Fruit fly (Drosophila melanogaster) whole organism, prepupa: ENCODE data around the gene CG12679.

Source experiments
- Blimp-1 ChIP-seq: fragments of 200-800 bp; sonication (Bioruptor generic); optimal IDR thresholded peaks from 3 replicates; lab custom pipeline; 2017; ENCODE audit warnings: missing biosample characterization, missing genetic modification characterization, mild to moderate bottlenecking, moderate library complexity, missing genetic modification reagents
- CG10669 ChIP-seq: fragments of 200-800 bp; sonication (Bioruptor generic); optimal IDR thresholded peaks from 3 replicates; lab custom pipeline; 2018; ENCODE audit warnings: missing biosample characterization, mild to moderate bottlenecking, missing genetic modification characterization, moderate library complexity
- CG11762 ChIP-seq: fragments of 200-800 bp; sonication (Bioruptor generic); optimal IDR thresholded peaks from 3 replicates; lab custom pipeline; 2016; ENCODE audit warnings: missing biosample characterization, missing genetic modification characterization; ENCODE audit not compliant: insufficient read depth
- CG15336 ChIP-seq: fragments of 200-800 bp; sonication (Bioruptor generic); IDR thresholded peaks from 2 replicates; pipeline ENCODE4 v1.3.6; 2022; ENCODE audit warnings: missing biosample characterization, missing genetic modification characterization
- CG1621 ChIP-seq: fragments of 200-800 bp; sonication (Bioruptor generic); optimal IDR thresholded peaks from 3 replicates; lab custom pipeline; 2018; ENCODE audit warnings: missing biosample characterization, mild to moderate bottlenecking, missing genetic modification characterization
- CG3032 ChIP-seq: fragments of 200-800 bp; optimal IDR thresholded peaks from 2 replicates; lab custom pipeline; 2019; ENCODE audit warnings: missing biosample characterization, mild to moderate bottlenecking, missing genetic modification characterization, moderate library complexity
- CG31627 ChIP-seq: fragments of 200-800 bp; sonication (Bioruptor generic); optimal IDR thresholded peaks from 3 replicates; lab custom pipeline; 2016; ENCODE audit warnings: missing biosample characterization, missing genetic modification characterization
- CG34406 ChIP-seq: fragments of 200-800 bp; sonication (Bioruptor generic); optimal IDR thresholded peaks from 3 replicates; lab custom pipeline; 2016; ENCODE audit warnings: missing biosample characterization, missing genetic modification characterization
- CG6163 ChIP-seq: fragments of 200-800 bp; sonication (Bioruptor generic); IDR thresholded peaks from 3 replicates; pipeline ENCODE4 v1.3.6; 2022; ENCODE audit warnings: missing biosample characterization, missing genetic modification characterization
- CG6276 ChIP-seq: fragments of 200-800 bp; sonication (Bioruptor generic); optimal IDR thresholded peaks from 2 replicates; lab custom pipeline; 2017; ENCODE audit warnings: missing biosample characterization, mild to moderate bottlenecking, missing genetic modification characterization
- CG6792 ChIP-seq: fragments of 200-800 bp; sonication (Bioruptor generic); optimal IDR thresholded peaks from 3 replicates; lab custom pipeline; 2016; ENCODE audit warnings: missing biosample characterization, missing genetic modification characterization
- CG6808 ChIP-seq: fragments of 200-800 bp; sonication (Bioruptor generic); optimal IDR thresholded peaks from 3 replicates; lab custom pipeline; 2017; ENCODE audit warnings: missing biosample characterization, missing genetic modification characterization, mild to moderate bottlenecking, moderate library complexity, missing genetic modification reagents
- CG6854 ChIP-seq: fragments of 200-800 bp; sonication (Bioruptor generic); optimal IDR thresholded peaks from 2 replicates; lab custom pipeline; 2017; ENCODE audit warnings: missing biosample characterization, mild to moderate bottlenecking, missing genetic modification characterization
- CG7368 ChIP-seq: fragments of 200-800 bp; sonication (Bioruptor generic); optimal IDR thresholded peaks from 3 replicates; lab custom pipeline; 2016; ENCODE audit warnings: missing biosample characterization, missing genetic modification characterization
- Eip78C ChIP-seq: fragments of 200-800 bp; sonication (Bioruptor generic); peaks from one replicate; lab custom pipeline; 2016; ENCODE audit warnings: missing biosample characterization, missing genetic modification characterization
- Eip93F ChIP-seq: fragments of 200-800 bp; sonication (Bioruptor generic); optimal IDR thresholded peaks from 2 replicates; lab custom pipeline; 2016; ENCODE audit warnings: missing biosample characterization, mild to moderate bottlenecking, missing genetic modification characterization
- Ets96B ChIP-seq: fragments of 200-800 bp; optimal IDR thresholded peaks from 2 replicates; lab custom pipeline; 2019; ENCODE audit warnings: missing biosample characterization, mild to moderate bottlenecking, missing genetic modification characterization, moderate library complexity
- Gug ChIP-seq: fragments of 200-800 bp; sonication (Bioruptor generic); IDR thresholded peaks from 2 replicates; pipeline ENCODE4 v1.3.6; 2022; ENCODE audit warnings: missing biosample characterization, missing genetic modification characterization
- Hr39 ChIP-seq: fragments of 200-800 bp; sonication (Bioruptor generic); optimal IDR thresholded peaks from 2 replicates; lab custom pipeline; 2016; ENCODE audit warnings: missing biosample characterization, missing genetic modification characterization
- Hr4 ChIP-seq: fragments of 200-800 bp; sonication (Bioruptor generic); optimal IDR thresholded peaks from 3 replicates; lab custom pipeline; 2016; ENCODE audit warnings: missing biosample characterization, missing genetic modification characterization
- Lpt ChIP-seq: fragments of 200-800 bp; sonication (Bioruptor generic); optimal IDR thresholded peaks from 3 replicates; lab custom pipeline; 2016; ENCODE audit warnings: missing biosample characterization, missing genetic modification characterization
- Met ChIP-seq: fragments of 200-800 bp; sonication (Bioruptor generic); optimal IDR thresholded peaks from 3 replicates; lab custom pipeline; 2016; ENCODE audit warnings: missing biosample characterization, missing genetic modification characterization
- Smox ChIP-seq: fragments of 200-800 bp; sonication (Bioruptor generic); optimal IDR thresholded peaks from 3 replicates; lab custom pipeline; 2016; ENCODE audit warnings: missing biosample characterization, missing genetic modification characterization
- Sox102F ChIP-seq: fragments of 200-800 bp; sonication (Bioruptor generic); optimal IDR thresholded peaks from 2 replicates; lab custom pipeline; 2016; ENCODE audit warnings: missing biosample characterization, mild to moderate bottlenecking, missing genetic modification characterization
- Sox14 ChIP-seq: fragments of 200-800 bp; sonication (Bioruptor generic); optimal IDR thresholded peaks from 3 replicates; lab custom pipeline; 2016; ENCODE audit warnings: missing biosample characterization, missing genetic modification characterization
- Sox15 ChIP-seq: fragments of 200-800 bp; sonication (Bioruptor generic); optimal IDR thresholded peaks from 3 replicates; lab custom pipeline; 2016; ENCODE audit warnings: missing biosample characterization, missing genetic modification characterization
- acj6 ChIP-seq: fragments of 200-800 bp; sonication (Bioruptor generic); optimal IDR thresholded peaks from 3 replicates; lab custom pipeline; 2016; ENCODE audit warnings: missing biosample characterization, missing genetic modification characterization
- cyc ChIP-seq: fragments of 200-800 bp; sonication (Bioruptor generic); optimal IDR thresholded peaks from 3 replicates; lab custom pipeline; 2016; ENCODE audit warnings: missing biosample characterization, missing genetic modification characterization
- eg ChIP-seq: fragments of 200-800 bp; sonication (Bioruptor generic); IDR thresholded peaks from 3 replicates; pipeline ENCODE4 v1.3.6; 2022; ENCODE audit warnings: missing biosample characterization, missing genetic modification characterization
- esn ChIP-seq: fragments of 200-800 bp; sonication (Bioruptor generic); optimal IDR thresholded peaks from 2 replicates; lab custom pipeline; 2016; ENCODE audit warnings: missing biosample characterization, mild to moderate bottlenecking, missing genetic modification characterization, moderate library complexity
- fd59A ChIP-seq: fragments of 200-800 bp; sonication (Bioruptor generic); optimal IDR thresholded peaks from 2 replicates; lab custom pipeline; 2017; ENCODE audit warnings: missing biosample characterization, mild to moderate bottlenecking, missing genetic modification characterization, missing genetic modification reagents
- fkh ChIP-seq: fragments of 200-800 bp; sonication (Bioruptor generic); optimal IDR thresholded peaks from 3 replicates; lab custom pipeline; 2017; ENCODE audit warnings: missing biosample characterization, mild to moderate bottlenecking, missing genetic modification characterization, moderate library complexity
- lz ChIP-seq: fragments of 200-800 bp; sonication (Bioruptor generic); optimal IDR thresholded peaks from 3 replicates; lab custom pipeline; 2016; ENCODE audit warnings: missing biosample characterization, missing genetic modification characterization
- pdm3 ChIP-seq: fragments of 200-800 bp; sonication (Bioruptor generic); optimal IDR thresholded peaks from 3 replicates; lab custom pipeline; 2016; ENCODE audit warnings: missing biosample characterization, missing genetic modification characterization
- salr ChIP-seq, 2 experiments: fragments of 200-800 bp; sonication (Bioruptor generic); optimal IDR thresholded peaks; 3 replicates each; lab custom pipeline; 2016 to 2018; ENCODE audit warnings: missing biosample characterization in 2 of 2, missing genetic modification characterization in 2 of 2, mild to moderate bottlenecking in 1 of 2
- ss ChIP-seq, 2 experiments: fragments of 200-800 bp; sonication (Bioruptor generic); optimal IDR thresholded peaks; 2 replicates in 1 of 2; 3 replicates in 1 of 2; lab custom pipeline; 2017 to 2018; ENCODE audit warnings: mild to moderate bottlenecking in 2 of 2, missing biosample characterization in 2 of 2, missing genetic modification characterization in 2 of 2, moderate library complexity in 1 of 2
- svp ChIP-seq: fragments of 200-800 bp; sonication (Bioruptor generic); peaks from one replicate; lab custom pipeline; 2016; ENCODE audit warnings: missing biosample characterization, missing genetic modification characterization
- topi ChIP-seq: fragments of 200-800 bp; sonication (Bioruptor generic); optimal IDR thresholded peaks from 3 replicates; lab custom pipeline; 2016; ENCODE audit warnings: missing biosample characterization, missing genetic modification characterization
- vri ChIP-seq: fragments of 200-800 bp; sonication (Bioruptor generic); optimal IDR thresholded peaks from 3 replicates; lab custom pipeline; 2016; ENCODE audit warnings: missing biosample characterization, mild to moderate bottlenecking, missing genetic modification characterization

Gene CG12679

dm6 chrX:20376422-20376821 lies at the start of gene CG12679:
TSS of gene CG12679 (minus strand) at chrX:20376522.
- TF ChIP-seq Ets96B (tag; lab: Kevin White, UChicago) (no peak), CG11762 (GFP tag; lab: Kevin White, UChicago) (no peak), CG6854 (GFP tag; lab: Kevin White, UChicago) (no peak), Eip93F (GFP tag; lab: Kevin White, UChicago) (no peak), Eip78C (no peak), pdm3 (GFP tag; lab: Kevin White, UChicago) (no peak), Sox15 (GFP tag; lab: Kevin White, UChicago) (no peak), Gug (GFP tag; lab: Robert Waterston, UW) (no peak), cyc (GFP tag; lab: Kevin White, UChicago) (no peak), vri (GFP tag; lab: Kevin White, UChicago) (no peak)

- TF ChIP-seq ss (GFP tag; optimal IDR thresholded peaks at IDR 0.05; lab: Kevin White, UChicago) (no peak), CG3032 (tag; lab: Kevin White, UChicago) (peak; percentile 19), Ets96B (tag; lab: Kevin White, UChicago) (no peak), Eip78C (peak; percentile 62), CG34406 (GFP tag; lab: Kevin White, UChicago) (no peak), Sox14 (peak; percentile 53), esn (GFP tag; lab: Kevin White, UChicago) (peak; percentile 33), lz (GFP tag; lab: Kevin White, UChicago) (peak; percentile 20), eg (no peak), pdm3 (GFP tag; lab: Kevin White, UChicago) (no peak), topi (GFP tag; lab: Kevin White, UChicago) (peak; percentile 31), acj6 (GFP tag; lab: Kevin White, UChicago) (peak; percentile 19), CG31627 (GFP tag; lab: Kevin White, UChicago) (peak; percentile 45), fkh (no peak), cyc (GFP tag; lab: Kevin White, UChicago) (peak; percentile 25), Hr39 (GFP tag; lab: Kevin White, UChicago) (peak; percentile 43)
Measured at dm6 chrX:20423747-20424165, 47.4 kb upstream of the CG12679 start, which contains the start of the genes Pp4-19C and cactin. TSS of gene Pp4-19C (minus strand) at chrX:20424002. TSS of gene cactin (plus strand) at chrX:20424069.

dm6 chrX:20423158-20423557 lies 46.8 kb upstream of the CG12679 start:
- TF ChIP-seq Eip78C (peak; percentile 69), esn (GFP tag; lab: Kevin White, UChicago) (no peak), CG15336 (GFP tag; lab: Robert Waterston, UW) (0 out of 2 replicates have a peak, but pooled peaks have one; percentile 8), Sox102F (GFP tag; lab: Kevin White, UChicago) (no peak), lz (GFP tag; lab: Kevin White, UChicago) (no peak), fd59A (GFP tag; lab: Kevin White, UChicago) (no peak), CG6808 (GFP tag; lab: Kevin White, UChicago) (no peak), vri (GFP tag; lab: Kevin White, UChicago) (no peak), Eip93F (GFP tag; lab: Kevin White, UChicago) (no peak), CG10669 (GFP tag; lab: Kevin White, UChicago) (no peak), CG6792 (GFP tag; lab: Kevin White, UChicago) (no peak), Blimp-1 (GFP tag; lab: Kevin White, UChicago) (no peak), CG6276 (GFP tag; lab: Kevin White, UChicago) (no peak), Smox (no peak), CG7368 (GFP tag; lab: Kevin White, UChicago) (no peak), acj6 (GFP tag; lab: Kevin White, UChicago) (no peak), CG6163 (GFP tag; lab: Robert Waterston, UW) (no peak), Lpt (no peak)

- TF ChIP-seq Lpt (no peak), salr (GFP tag; optimal IDR thresholded peaks at IDR 0.05; lab: Kevin White, UChicago) (no peak), eg (no peak), Gug (GFP tag; lab: Robert Waterston, UW) (no peak), Met (GFP tag; lab: Kevin White, UChicago) (no peak), cyc (GFP tag; lab: Kevin White, UChicago) (no peak), fkh (no peak), pdm3 (GFP tag; lab: Kevin White, UChicago) (no peak), Sox14 (no peak), svp (GFP tag; lab: Kevin White, UChicago) (no peak), esn (GFP tag; lab: Kevin White, UChicago) (no peak), CG6808 (GFP tag; lab: Kevin White, UChicago) (no peak), Hr4 (no peak), Ets96B (tag; lab: Kevin White, UChicago) (no peak), CG1621 (tag; lab: Kevin White, UChicago) (no peak)
Measured at dm6 chrX:20419313-20419712, 43.0 kb upstream of the CG12679 start, which contains the start of gene Obp19d. TSS of gene Obp19d (plus strand) at chrX:20419613.
